Worm (Caenorhabditis elegans) whole organism, L1 larva: ENCODE measurements around the gene dsl-2.

Source experiments
- C04F5.9 ChIP-seq: sonication (generic microtip); optimal IDR thresholded peaks from 2 replicates; lab custom pipeline; 2016; ENCODE audit warnings: missing genetic modification characterization, missing compliant biosample characterization
- F16B12.6 ChIP-seq: fragments of 150-350 bp; optimal IDR thresholded peaks from 2 replicates; lab custom pipeline; 2014; ENCODE audit warnings: missing biosample characterization, missing genetic modification characterization
- Y116A8C.19 ChIP-seq: sonication (generic microtip); optimal IDR thresholded peaks from 2 replicates; lab custom pipeline; 2016; ENCODE audit warnings: missing compliant biosample characterization, missing genetic modification characterization, borderline replicate concordance
- alr-1 ChIP-seq: fragments of 200-800 bp; sonication (Bioruptor generic); optimal IDR thresholded peaks from 2 replicates; lab custom pipeline; 2018; ENCODE audit warnings: borderline replicate concordance, mild to moderate bottlenecking, missing genetic modification characterization, missing compliant biosample characterization
- aly-2 ChIP-seq: fragments of 150-350 bp; optimal IDR thresholded peaks from 2 replicates; lab custom pipeline; 2014; ENCODE audit warnings: missing biosample characterization, missing genetic modification characterization
- blmp-1 ChIP-seq: fragments of 150-350 bp; optimal IDR thresholded peaks from 2 replicates; lab custom pipeline; 2014; ENCODE audit warnings: missing biosample characterization, missing genetic modification characterization
- ceh-63 ChIP-seq: fragments of 200-800 bp; sonication (Bioruptor generic); optimal IDR thresholded peaks from 2 replicates; lab custom pipeline; 2018; ENCODE audit warnings: mild to moderate bottlenecking, missing genetic modification characterization, missing compliant biosample characterization
- ceh-90 ChIP-seq: sonication (generic microtip); optimal IDR thresholded peaks from 2 replicates; lab custom pipeline; 2016; ENCODE audit warnings: missing genetic modification characterization, missing compliant biosample characterization
- dpl-1 ChIP-seq, 3 experiments: fragments of 150-350 bp in 2 of 3; sonication (generic microtip) in 1 of 3; optimal IDR thresholded peaks; 2 replicates each; lab custom pipeline; 2014 to 2017; ENCODE audit warnings: missing biosample characterization in 3 of 3, missing genetic modification characterization in 3 of 3, missing genetic modification reagents in 3 of 3
- dsc-1 ChIP-seq: sonication (generic microtip); optimal IDR thresholded peaks from 2 replicates; lab custom pipeline; 2016; ENCODE audit warnings: mild to moderate bottlenecking, missing genetic modification characterization, missing compliant biosample characterization
- efl-1 ChIP-seq, 4 experiments: fragments of 150-350 bp; optimal IDR thresholded peaks in 3 of 4; peaks in 1 of 4; 1 replicate in 1 of 4; 2 replicates in 3 of 4; lab custom pipeline; 2014; ENCODE audit warnings: missing biosample characterization in 2 of 4, missing genetic modification characterization in 2 of 4, missing genetic modification reagents in 2 of 4
- egl-13 ChIP-seq: sonication (generic microtip); optimal IDR thresholded peaks from 2 replicates; lab custom pipeline; 2016; ENCODE audit warnings: missing genotype, missing genetic modification reagents, missing genetic modification characterization, missing compliant biosample characterization
- elt-2 ChIP-seq: sonication (generic microtip); optimal IDR thresholded peaks from 2 replicates; lab custom pipeline; 2016; ENCODE audit warnings: missing genetic modification characterization, mild to moderate bottlenecking, inconsistent platforms, missing compliant biosample characterization, missing genetic modification reagents
- ets-5 ChIP-seq: fragments of 200-800 bp; sonication (Bioruptor generic); IDR thresholded peaks from 2 replicates; pipeline ENCODE4 v1.3.6; 2022; ENCODE audit warnings: missing genetic modification characterization, missing compliant biosample characterization
- fkh-4 ChIP-seq: sonication (generic microtip); optimal IDR thresholded peaks from 2 replicates; lab custom pipeline; 2016; ENCODE audit warnings: missing compliant biosample characterization, missing genetic modification characterization, borderline replicate concordance
- fos-1 ChIP-seq: fragments of 150-350 bp; optimal IDR thresholded peaks from 2 replicates; lab custom pipeline; 2014; ENCODE audit warnings: missing biosample characterization, missing genetic modification characterization
- hpl-2 ChIP-seq: fragments of 150-350 bp; optimal IDR thresholded peaks from 2 replicates; lab custom pipeline; 2014; ENCODE audit warnings: missing biosample characterization, missing genetic modification reagents, missing genetic modification characterization
- isw-1 ChIP-seq: fragments of 200-800 bp; sonication (Bioruptor generic); IDR thresholded peaks from 2 replicates; pipeline ENCODE4 v1.3.6; 2022; ENCODE audit warnings: missing genetic modification characterization, missing compliant biosample characterization
- jun-1 ChIP-seq: fragments of 150-350 bp; optimal IDR thresholded peaks from 2 replicates; lab custom pipeline; 2014; ENCODE audit warnings: missing biosample characterization, missing genetic modification reagents, missing genetic modification characterization
- lin-39 ChIP-seq: fragments of 150-350 bp; optimal IDR thresholded peaks from 2 replicates; lab custom pipeline; 2014; ENCODE audit warnings: missing biosample characterization, missing genetic modification reagents, missing genetic modification characterization
- lsy-2 ChIP-seq, 2 experiments: fragments of 150-350 bp; optimal IDR thresholded peaks; 2 replicates each; lab custom pipeline; 2014; ENCODE audit warnings: missing biosample characterization in 2 of 2, missing genetic modification characterization in 2 of 2
- mdl-1 ChIP-seq, 2 experiments: fragments of 150-350 bp; optimal IDR thresholded peaks; 2 replicates each; lab custom pipeline; 2014 to 2017; ENCODE audit warnings: missing biosample characterization in 2 of 2, missing genetic modification characterization in 2 of 2, inconsistent platforms in 1 of 2
- nhr-11 ChIP-seq: fragments of 150-350 bp; optimal IDR thresholded peaks from 2 replicates; lab custom pipeline; 2014; ENCODE audit warnings: missing biosample characterization, missing genetic modification characterization
- nhr-12 ChIP-seq: sonication (generic microtip); optimal IDR thresholded peaks from 2 replicates; lab custom pipeline; 2017; ENCODE audit warnings: missing biosample characterization, missing genetic modification characterization
- nhr-20 ChIP-seq: sonication (generic microtip); optimal IDR thresholded peaks from 2 replicates; lab custom pipeline; 2016; ENCODE audit warnings: mild to moderate bottlenecking, missing genetic modification characterization, missing compliant biosample characterization
- nhr-71 ChIP-seq: sonication (generic microtip); optimal IDR thresholded peaks from 2 replicates; lab custom pipeline; 2016; ENCODE audit warnings: mild to moderate bottlenecking, missing genetic modification characterization, moderate library complexity, missing compliant biosample characterization
- nhr-77 ChIP-seq: fragments of 150-350 bp; optimal IDR thresholded peaks from 2 replicates; lab custom pipeline; 2014; ENCODE audit warnings: missing biosample characterization, missing genetic modification characterization
- nhr-85 ChIP-seq: sonication (generic microtip); peaks from one replicate; lab custom pipeline; 2016; ENCODE audit warnings: missing genetic modification characterization, inconsistent platforms, missing compliant biosample characterization
- pax-3 ChIP-seq: fragments of 200-800 bp; sonication (Bioruptor generic); optimal IDR thresholded peaks from 2 replicates; lab custom pipeline; 2018; ENCODE audit warnings: mild to moderate bottlenecking, missing genetic modification characterization, moderate library complexity, missing compliant biosample characterization
- rnt-1 ChIP-seq: sonication (generic microtip); optimal IDR thresholded peaks from 2 replicates; lab custom pipeline; 2016; ENCODE audit warnings: mild to moderate bottlenecking, missing genetic modification characterization, moderate library complexity, missing compliant biosample characterization
- snu-23 ChIP-seq: sonication (generic microtip); optimal IDR thresholded peaks from 2 replicates; lab custom pipeline; 2016; ENCODE audit warnings: missing genetic modification characterization, missing compliant biosample characterization
- unc-30 ChIP-seq: sonication (generic microtip); optimal IDR thresholded peaks from 2 replicates; lab custom pipeline; 2017; ENCODE audit warnings: missing biosample characterization, missing genetic modification characterization
- xbp-1 ChIP-seq: sonication (generic microtip); optimal IDR thresholded peaks from 2 replicates; lab custom pipeline; 2016; ENCODE audit warnings: missing genetic modification characterization, missing compliant biosample characterization

The dsl-2 gene

DNA sequence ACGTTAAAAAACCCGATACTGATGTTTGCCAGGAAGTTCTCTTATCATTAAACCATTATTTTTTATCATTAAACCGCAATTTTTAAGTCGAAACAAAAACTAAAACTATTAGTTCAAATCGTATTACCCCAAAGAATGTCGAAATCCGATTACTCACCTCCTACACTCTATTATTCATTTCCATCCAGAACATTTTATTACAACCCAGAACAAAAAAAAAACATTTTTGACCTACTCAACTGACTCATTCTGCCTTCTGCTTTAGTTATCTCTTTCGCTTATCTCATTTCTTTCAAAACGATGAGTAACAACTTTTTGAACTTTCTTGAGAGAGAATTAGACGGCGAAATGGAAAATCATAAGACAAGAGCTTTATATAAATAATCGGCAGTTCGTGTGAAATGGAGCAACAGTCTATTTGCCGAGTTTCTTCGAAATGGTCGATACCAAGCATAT lies 23.9 kb upstream of the dsl-2 start, which contains the start of gene W09G12.7:
Gene W09G12.7, plus strand, starts transcription at position 406 of the 456 bp plus-strand sequence.
- TF ChIP-seq nhr-12 (tag; lab: Kevin White, UChicago) (no peak), efl-1 (optimal IDR thresholded peaks at IDR 0.05; lab: Kevin White, UChicago) (no peak), efl-1 (GFP tag; optimal IDR thresholded peaks at IDR 0.05 in 1 of 2; lab: Kevin White, UChicago) (peak in 1 of 2 experiments; percentile 7), nhr-20 (tag; lab: Kevin White, UChicago) (peak; percentile 29), elt-2 (tag; lab: Kevin White, UChicago) (peak; percentile 91)

DNA sequence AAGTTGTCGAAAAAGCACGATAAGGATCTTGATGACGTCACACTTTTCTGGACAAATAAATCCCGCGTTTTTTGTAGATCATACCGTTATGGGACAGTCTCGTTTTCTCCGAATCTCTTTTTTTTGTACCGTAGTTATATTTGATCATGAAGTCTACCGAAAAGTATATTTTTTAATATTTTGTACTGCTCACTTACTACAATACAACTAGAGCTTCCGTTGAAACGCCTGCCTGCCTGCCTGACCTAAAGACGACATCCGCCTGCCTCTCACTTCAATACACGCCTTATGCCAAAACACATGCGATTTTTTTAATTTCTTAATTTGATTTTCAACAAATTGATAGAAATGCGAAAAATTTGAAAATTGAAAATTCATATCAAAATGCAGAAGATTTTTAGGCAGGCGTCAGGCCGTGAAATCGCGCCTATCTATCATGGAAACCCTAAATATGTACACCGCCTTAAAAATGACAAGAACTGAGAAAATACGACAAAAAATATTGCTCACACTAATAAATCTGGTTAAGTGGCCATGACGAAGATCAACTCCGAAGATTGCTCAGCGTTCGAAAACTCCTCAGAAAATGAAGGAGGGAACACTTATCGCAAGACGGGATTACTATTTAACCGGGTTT lies 20.9 kb upstream of the dsl-2 start, which contains the start of gene W09G12.8:
Gene W09G12.8, plus strand, starts transcription at position 587 of the 637 bp plus-strand sequence.
- TF ChIP-seq rnt-1 (no peak), lin-39 (tag; lab: Kevin White, UChicago) (no peak), C04F5.9 (tag; lab: Kevin White, UChicago) (no peak), Y116A8C.19 (tag; lab: Kevin White, UChicago) (no peak), nhr-11 (tag; lab: Kevin White, UChicago) (no peak), unc-30 (tag; lab: Kevin White, UChicago) (no peak), fos-1 (tag; lab: Kevin White, UChicago) (no peak), pax-3 (no peak), dpl-1 (GFP tag; optimal IDR thresholded peaks at IDR 0.05; lab: Kevin White, UChicago) (no peak), alr-1 (tag; lab: Kevin White, UChicago) (no peak), F16B12.6 (tag; lab: Kevin White, UChicago) (no peak), fkh-4 (tag; lab: Kevin White, UChicago) (no peak), nhr-85 (no peak), xbp-1 (tag; lab: Kevin White, UChicago) (no peak), aly-2 (tag; lab: Kevin White, UChicago) (no peak), nhr-71 (tag; lab: Kevin White, UChicago) (no peak), nhr-77 (tag; lab: Kevin White, UChicago) (no peak), isw-1 (GFP tag; lab: Robert Waterston, UW) (no peak)

DNA sequence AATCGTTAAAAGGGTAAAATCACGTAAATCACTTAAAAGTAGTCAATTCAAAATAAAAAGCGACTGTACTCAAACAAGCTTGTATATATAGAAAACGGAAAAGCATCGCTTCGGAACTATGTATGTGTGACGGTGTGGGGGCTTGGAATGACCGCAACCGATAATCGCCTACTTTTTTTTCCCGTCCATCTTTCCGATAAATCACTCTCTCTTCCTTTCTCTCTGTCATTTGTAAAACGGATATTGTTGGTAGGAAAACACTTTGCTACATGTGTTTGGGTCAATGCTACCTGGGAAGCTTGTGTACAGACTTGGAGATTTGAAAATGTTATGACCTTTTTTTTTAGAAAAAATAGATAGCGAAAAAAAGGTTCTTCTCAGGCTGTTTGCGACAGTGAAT lies 20.0 kb upstream of the dsl-2 start:
- TF ChIP-seq aly-2 (tag; lab: Kevin White, UChicago) (no peak), F16B12.6 (tag; lab: Kevin White, UChicago) (no peak), egl-13 (tag; lab: Kevin White, UChicago) (no peak), blmp-1 (tag; lab: Kevin White, UChicago) (peak; percentile 94), dsc-1 (no peak), snu-23 (GFP tag; lab: Kevin White, UChicago) (no peak)
- TF ChIP-seq, all 84 proteins: peak for 1

DNA sequence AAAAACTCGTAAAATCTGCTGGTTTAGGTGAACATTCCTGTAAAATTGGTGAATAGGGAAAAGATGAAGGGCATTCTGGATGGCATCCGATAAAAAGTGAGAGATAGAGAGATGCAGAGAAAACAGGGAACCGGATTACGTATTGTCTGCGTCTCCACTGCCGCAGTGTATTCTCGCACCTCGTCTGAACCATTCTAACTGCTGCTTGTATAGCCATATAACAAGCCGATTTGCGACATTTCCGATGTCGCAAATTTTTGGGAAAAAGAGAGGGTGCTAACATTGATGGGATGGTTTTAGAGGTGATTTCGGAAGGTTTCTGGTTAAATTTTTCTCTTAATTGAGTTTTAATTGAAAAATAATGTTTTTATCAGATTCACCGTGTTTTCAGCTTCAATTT lies 16.4 kb upstream of the dsl-2 start, which contains the start of gene W09G12.10:
Gene W09G12.10, minus strand, starts transcription at position 121 of the 400 bp plus-strand sequence.
- TF ChIP-seq blmp-1 (tag; lab: Kevin White, UChicago) (peak; percentile 45), efl-1 (optimal IDR thresholded peaks at IDR 0.05; lab: Kevin White, UChicago) (peak in 1 of 2 experiments; percentile 18), efl-1 (GFP tag; optimal IDR thresholded peaks at IDR 0.05 in 1 of 2; lab: Kevin White, UChicago) (no peak), jun-1 (tag; lab: Kevin White, UChicago) (peak; percentile 4), ets-5 (GFP tag; lab: Robert Waterston, UW) (no peak), ceh-90 (no peak)

DNA sequence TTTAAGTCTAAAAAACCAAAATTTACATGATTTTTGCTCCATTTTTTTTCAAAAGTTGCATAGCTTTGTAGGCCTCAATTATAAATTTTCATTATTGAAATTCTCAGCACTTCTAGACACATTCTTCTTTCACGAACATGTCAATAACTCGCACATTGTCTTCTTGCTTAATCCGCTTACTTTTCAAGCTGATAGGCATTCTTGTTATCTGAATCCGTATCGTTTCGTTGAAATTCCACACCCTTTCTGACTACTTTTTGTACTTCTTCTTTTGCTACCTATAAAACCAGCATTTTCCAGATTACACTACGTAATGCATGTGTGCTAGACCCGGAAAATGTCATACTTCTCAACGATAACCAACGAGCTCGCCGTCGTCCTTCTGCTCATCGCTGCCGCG lies 11.5 kb upstream of the dsl-2 start, which contains the start of gene W09G12.9:
Gene W09G12.9, plus strand, starts transcription at position 301 of the 400 bp plus-strand sequence.
- TF ChIP-seq ceh-90 (no peak), mdl-1 (tag; optimal IDR thresholded peaks at IDR 0.05; lab: Kevin White, UChicago) (no peak), hpl-2 (GFP tag; lab: Kevin White, UChicago) (no peak), ceh-63 (GFP tag; lab: Kevin White, UChicago) (no peak), lsy-2 (tag; optimal IDR thresholded peaks at IDR 0.05; lab: Kevin White, UChicago) (no peak), ets-5 (GFP tag; lab: Robert Waterston, UW) (no peak), nhr-11 (tag; lab: Kevin White, UChicago) (no peak)
